Worm (Caenorhabditis elegans): ENCODE data around the gene ptr-18.
A peak's percentile ranks its signal among the peaks of the same experiment; 100 is the strongest.

Gene ptr-18

ce11 chrII:12953297-12953696 is 12.0 kb upstream of the ptr-18 start:
- TF ChIP-seq ZK337.2 (GFP tag; IDR thresholded peaks at IDR 0.05): no peak
- peak; percentile 25 for TF ChIP-seq rbr-2 (tag; optimal IDR thresholded peaks at IDR 0.05)
- peak; percentile 14 for TF ChIP-seq nhr-28 (tag; optimal IDR thresholded peaks at IDR 0.05)
- TF ChIP-seq mdl-1 (tag; optimal IDR thresholded peaks at IDR 0.05): peak in 1 of 2 experiments; percentile 29
- peak; percentile 49 for TF ChIP-seq hlh-11 (tag; optimal IDR thresholded peaks at IDR 0.05)
- peak; percentile 58 for TF ChIP-seq dve-1 (tag; optimal IDR thresholded peaks at IDR 0.05; ENCODE audit: insufficient read depth)
- peak; percentile 37 for TF ChIP-seq mes-2 (tag; optimal IDR thresholded peaks at IDR 0.05; ENCODE audit: poor library complexity, severe bottlenecking)
- TF ChIP-seq ceh-32 (tag; optimal IDR thresholded peaks at IDR 0.05; ENCODE audit: poor library complexity): no peak
- TF ChIP-seq nhr-11 (tag; optimal IDR thresholded peaks at IDR 0.05): peak; percentile 39
- peak; percentile 29; the same call in 1 of the 2 replicates for TF ChIP-seq lin-38 (GFP tag; IDR thresholded peaks at IDR 0.05)
- TF ChIP-seq zfp-2 (tag; optimal IDR thresholded peaks at IDR 0.05): no peak
- TF ChIP-seq Y5F2A.4 (GFP tag; optimal IDR thresholded peaks at IDR 0.05): no peak
- peak; percentile 10 for TF ChIP-seq mep-1 (tag; optimal IDR thresholded peaks at IDR 0.05)
- peak; percentile 31 for TF ChIP-seq hlh-30 (tag; optimal IDR thresholded peaks at IDR 0.05; ENCODE audit: insufficient read depth)
- 0 out of 2 replicates have a peak, but pooled peaks have one; percentile 64 for TF ChIP-seq daf-19 (GFP tag; conservative IDR thresholded peaks at IDR 0.05)
- no peak for TF ChIP-seq snpc-4 (tag; optimal IDR thresholded peaks at IDR 0.05)
- TF ChIP-seq ztf-7 (tag; optimal IDR thresholded peaks at IDR 0.05): no peak
- no peak for TF ChIP-seq madf-5 (GFP tag; IDR thresholded peaks at IDR 0.05)
- TF ChIP-seq lsy-2 (tag; optimal IDR thresholded peaks at IDR 0.05): peak in 1 of 2 experiments; percentile 42
- peak in 1 of 2 experiments; percentile 61 for TF ChIP-seq daf-16 (GFP tag; optimal IDR thresholded peaks at IDR 0.05)
- TF ChIP-seq daf-16 (tag; optimal IDR thresholded peaks at IDR 0.05): peak; percentile 92
- TF ChIP-seq hmg-1.1 (GFP tag; IDR thresholded peaks at IDR 0.05): peak; percentile 49; the same call in 1 of the 2 replicates
- no peak for TF ChIP-seq nhr-42 (GFP tag; IDR thresholded peaks at IDR 0.05)

- TF ChIP-seq lin-38 (GFP tag; IDR thresholded peaks at IDR 0.05) (no peak), egl-27 (tag; optimal IDR thresholded peaks at IDR 0.05) (no peak), aly-2 (tag; optimal IDR thresholded peaks at IDR 0.05) (no peak), ceh-28 (tag; optimal IDR thresholded peaks at IDR 0.05) (no peak), jun-1 (tag; optimal IDR thresholded peaks at IDR 0.05) (no peak), madf-5 (GFP tag; IDR thresholded peaks at IDR 0.05) (no peak), set-16 (GFP tag; IDR thresholded peaks at IDR 0.05) (no peak), F49E8.2 (tag; optimal IDR thresholded peaks at IDR 0.05; ENCODE audit: borderline replicate concordance) (no peak), ctbp-1 (GFP tag; IDR thresholded peaks at IDR 0.05) (no peak), skn-1 (tag; optimal IDR thresholded peaks at IDR 0.05) (no peak)
Observed at ce11 chrII:12954670-12955069, 10.7 kb upstream of the ptr-18 start, which contains the start of the genes Y38F1A.1 and Y38F1A.2. Gene Y38F1A.1 (minus strand): TSS chrII:12954770. Gene Y38F1A.2 (plus strand): TSS chrII:12954958.

ce11 chrII:12960206-12960605 is 5.1 kb upstream of the ptr-18 start:
- TF ChIP-seq unc-62 (GFP tag; optimal IDR thresholded peaks at IDR 0.05 in 1 of 2) (peak in 1 of 2 experiments; percentile 81), unc-62 (tag; optimal IDR thresholded peaks at IDR 0.05) (no peak), lin-39 (tag; optimal IDR thresholded peaks at IDR 0.05) (no peak)

- TF ChIP-seq hlh-11 (tag; optimal IDR thresholded peaks at IDR 0.05) (peak; percentile 45), nhr-76 (tag; optimal IDR thresholded peaks at IDR 0.05) (no peak), F44E2.7 (GFP tag; IDR thresholded peaks at IDR 0.05) (no peak), egl-27 (tag; optimal IDR thresholded peaks at IDR 0.05) (no peak), nhr-48 (tag; optimal IDR thresholded peaks at IDR 0.05) (peak; percentile 42), lin-13 (GFP tag; optimal IDR thresholded peaks at IDR 0.05) (no peak)
Observed at ce11 chrII:12961293-12961692, 4.1 kb upstream of the ptr-18 start.
